Worm (Caenorhabditis elegans): ENCODE measurements around the gene F41H10.12.
A peak's percentile ranks its signal among the peaks of the same experiment; 100 is the strongest.

Gene F41H10.12

ce11 chrIV:5394687-5395086, 9.6 kb downstream of the F41H10.12 start, which contains the start of the genes perm-3 and swsn-6 (continued):
- TF ChIP-seq tlf-1 (GFP tag; optimal IDR thresholded peaks at IDR 0.05): no peak
- TF ChIP-seq him-1 (tag; optimal IDR thresholded peaks at IDR 0.05): no peak
- no peak for TF ChIP-seq ceh-58 (GFP tag; IDR thresholded peaks at IDR 0.05)
- TF ChIP-seq ekl-4 (GFP tag; IDR thresholded peaks at IDR 0.05): peak; percentile 83
- TF ChIP-seq ztf-22 (GFP tag; optimal IDR thresholded peaks at IDR 0.05): no peak
- no peak for TF ChIP-seq lin-26 (GFP tag; IDR thresholded peaks at IDR 0.05)
- TF ChIP-seq lin-40 (tag; optimal IDR thresholded peaks at IDR 0.05): peak; percentile 81
- peak; percentile 16 for TF ChIP-seq efl-1 (GFP tag; optimal IDR thresholded peaks at IDR 0.05)
- no peak for TF ChIP-seq Y56A3A.18 (GFP tag; IDR thresholded peaks at IDR 0.05)
- no peak for TF ChIP-seq zim-3 (tag; optimal IDR thresholded peaks at IDR 0.05)
- 0 out of 2 replicates have a peak, but pooled peaks have one; percentile 22 for TF ChIP-seq ceh-100 (GFP tag; IDR thresholded peaks at IDR 0.05)
- no peak for TF ChIP-seq mes-4 (tag; optimal IDR thresholded peaks at IDR 0.05)
- TF ChIP-seq xnd-1 (tag; optimal IDR thresholded peaks at IDR 0.05): peak; percentile 21
- TF ChIP-seq B0336.3 (GFP tag; IDR thresholded peaks at IDR 0.05): peak; percentile 61
- TF ChIP-seq die-1 (tag; optimal IDR thresholded peaks at IDR 0.05): no peak

- no peak for TF ChIP-seq Y53F4B.3 (GFP tag; IDR thresholded peaks at IDR 0.05)
- TF ChIP-seq ceh-58 (GFP tag; IDR thresholded peaks at IDR 0.05): no peak
- peak; percentile 10 for TF ChIP-seq snpc-4 (GFP tag; optimal IDR thresholded peaks at IDR 0.05)
- TF ChIP-seq snpc-4 (tag; optimal IDR thresholded peaks at IDR 0.05): peak in 1 of 4 experiments; percentile 53
- TF ChIP-seq K12H6.12 (tag; optimal IDR thresholded peaks at IDR 0.05): no peak
Observed at ce11 chrIV:5396769-5397168, 11.6 kb downstream of the F41H10.12 start, which contains the start of gene ZK616.3. Gene ZK616.3, plus strand, starts transcription at chrIV:5397069.

ce11 chrIV:5397539-5397938, 12.4 kb downstream of the F41H10.12 start, which contains the start of gene ZK616.2:
Gene ZK616.2, plus strand, starts transcription at chrIV:5397839.
- TF ChIP-seq ztf-3 (GFP tag; optimal IDR thresholded peaks at IDR 0.05) (no peak), attf-3 (GFP tag; conservative IDR thresholded peaks at IDR 0.05) (no peak), rcor-1 (GFP tag; IDR thresholded peaks at IDR 0.05) (no peak), hrde-1 (tag; optimal IDR thresholded peaks at IDR 0.05; ENCODE audit: borderline replicate concordance) (no peak), athp-1 (tag; optimal IDR thresholded peaks at IDR 0.05) (no peak), ccch-3 (GFP tag; optimal IDR thresholded peaks at IDR 0.05) (no peak), nhr-27 (tag; optimal IDR thresholded peaks at IDR 0.05) (no peak), ceh-91 (GFP tag; IDR thresholded peaks at IDR 0.05) (no peak), hmg-1.2 (GFP tag; IDR thresholded peaks at IDR 0.05) (no peak), tbx-9 (tag; optimal IDR thresholded peaks at IDR 0.05; ENCODE audit: borderline replicate concordance) (no peak), F55B11.4 (tag; optimal IDR thresholded peaks at IDR 0.05; ENCODE audit: borderline replicate concordance, insufficient read depth) (no peak)

- TF ChIP-seq T07F8.4 (tag; optimal IDR thresholded peaks at IDR 0.05) (no peak), zfh-2 (GFP tag; conservative IDR thresholded peaks at IDR 0.05) (no peak), D2030.7 (GFP tag; IDR thresholded peaks at IDR 0.05) (no peak), lir-1 (GFP tag; conservative IDR thresholded peaks at IDR 0.05) (no peak), madf-8 (GFP tag; conservative IDR thresholded peaks at IDR 0.05) (no peak), mxl-1 (tag; optimal IDR thresholded peaks at IDR 0.05) (no peak), ceh-40 (GFP tag; IDR thresholded peaks at IDR 0.05) (no peak), egrh-3 (GFP tag; IDR thresholded peaks at IDR 0.05) (no peak), ztf-26 (tag; optimal IDR thresholded peaks at IDR 0.05) (no peak), snpc-3.4 (tag; optimal IDR thresholded peaks at IDR 0.05) (no peak), efl-1 (GFP tag; optimal IDR thresholded peaks at IDR 0.05) (no peak), egl-18 (GFP tag; IDR thresholded peaks at IDR 0.05) (no peak), nhr-90 (tag; optimal IDR thresholded peaks at IDR 0.05) (no peak)
Observed at ce11 chrIV:5400609-5401008, 15.5 kb downstream of the F41H10.12 start, which contains the start of gene ZK616.1. Gene ZK616.1, plus strand, starts transcription at chrIV:5400909.

Measured in whole organism, young adult.